Worm (Caenorhabditis elegans) whole organism, early embryonic: Measurements from ENCODE around the gene srz-14.

ENCODE experiments used
- ceh-13 ChIP-seq: fragments of 200-800 bp; sonication (Bioruptor generic); optimal IDR thresholded peaks from 2 replicates; lab custom pipeline; 2018; ENCODE audit warnings: mild to moderate bottlenecking, missing genetic modification characterization, missing compliant biosample characterization
- pes-1 ChIP-seq: fragments of 200-800 bp; sonication (Bioruptor generic); IDR thresholded peaks from 2 replicates; pipeline ENCODE4 v1.3.6; 2022; ENCODE audit warnings: missing genetic modification reagents, missing genetic modification characterization, missing compliant biosample characterization
- scrt-1 ChIP-seq: fragments of 200-800 bp; sonication (Bioruptor generic); IDR thresholded peaks from 2 replicates; pipeline ENCODE4 v1.3.6; 2022; ENCODE audit warnings: missing genetic modification characterization, missing compliant biosample characterization
- tra-4 ChIP-seq: sonication (generic microtip); optimal IDR thresholded peaks from 2 replicates; lab custom pipeline; 2017; ENCODE audit warnings: missing genetic modification characterization, missing compliant biosample characterization

DNA sequence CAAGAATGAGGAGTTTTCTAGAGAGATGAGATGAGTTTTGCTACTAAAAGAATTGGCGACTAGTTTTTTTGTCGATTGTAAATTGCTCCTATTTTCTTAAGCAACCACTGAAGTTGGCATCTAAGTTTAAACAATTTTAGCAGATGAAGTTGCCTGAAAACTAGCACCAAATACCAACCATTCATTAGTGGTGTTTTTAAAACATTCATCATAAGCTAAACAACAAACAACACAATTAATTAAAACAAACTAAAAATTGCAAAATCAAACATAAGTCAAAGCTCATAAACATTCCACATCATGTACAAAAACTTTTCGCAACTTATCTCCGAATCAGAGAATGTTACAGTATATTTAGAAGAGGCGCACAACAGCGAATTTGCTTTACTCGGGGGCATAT is 1.3 kb upstream of the srz-14 start, which contains the start of gene srz-13:
- TF ChIP-seq ceh-13 (GFP tag; lab: Kevin White, UChicago), result no peak
- TF ChIP-seq tra-4, result no peak
- TF ChIP-seq pes-1 (GFP tag; lab: Robert Waterston, UW), result no peak
- no peak for TF ChIP-seq scrt-1 (GFP tag; lab: Robert Waterston, UW)
